Worm (Caenorhabditis elegans) whole organism, L2 larva: Measurements from ENCODE around the gene nhr-120.
A peak's percentile ranks its signal among the peaks of the same experiment; 100 is the strongest.

Experiments used
- C34F6.9 ChIP-seq: fragments of 150-350 bp; optimal IDR thresholded peaks from 2 replicates; lab custom pipeline; 2014; ENCODE audit warnings: missing biosample characterization, missing genetic modification characterization
- F13H6.1 ChIP-seq: sonication (generic microtip); optimal IDR thresholded peaks from 2 replicates; lab custom pipeline; 2016; ENCODE audit warnings: missing genetic modification characterization, missing compliant biosample characterization
- Y55F3AM.14 ChIP-seq: fragments of 200-800 bp; sonication (Bioruptor generic); optimal IDR thresholded peaks from 2 replicates; lab custom pipeline; 2018; ENCODE audit warnings: mild to moderate bottlenecking, missing genetic modification characterization, missing compliant biosample characterization
- ZK546.5 ChIP-seq: sonication (generic microtip); optimal IDR thresholded peaks from 2 replicates; lab custom pipeline; 2017; ENCODE audit warnings: missing biosample characterization, missing genetic modification characterization
- aly-2 ChIP-seq: fragments of 150-350 bp; optimal IDR thresholded peaks from 2 replicates; lab custom pipeline; 2014; ENCODE audit warnings: missing biosample characterization, missing genetic modification characterization
- ama-1 ChIP-seq: fragments of 150-350 bp; optimal IDR thresholded peaks from 2 replicates; lab custom pipeline; 2018; ENCODE audit warnings: inconsistent platforms
- ceh-16 ChIP-seq: fragments of 150-350 bp; optimal IDR thresholded peaks from 2 replicates; lab custom pipeline; 2014; ENCODE audit warnings: missing biosample characterization, missing genetic modification characterization
- crh-2 ChIP-seq: sonication (generic microtip); optimal IDR thresholded peaks from 2 replicates; lab custom pipeline; 2017; ENCODE audit warnings: missing biosample characterization, missing genetic modification characterization
- dmd-4 ChIP-seq: sonication (generic microtip); optimal IDR thresholded peaks from 2 replicates; lab custom pipeline; 2017; ENCODE audit warnings: missing biosample characterization, missing genetic modification characterization
- egl-27 ChIP-seq: sonication (generic microtip); optimal IDR thresholded peaks from 3 replicates; lab custom pipeline; 2017; ENCODE audit warnings: missing biosample characterization, missing genetic modification reagents, missing genetic modification characterization
- elt-1 ChIP-seq: fragments of 150-350 bp; optimal IDR thresholded peaks from 2 replicates; lab custom pipeline; 2014; ENCODE audit warnings: missing biosample characterization, missing genetic modification characterization
- elt-3 ChIP-seq: sonication (generic microtip); optimal IDR thresholded peaks from 2 replicates; lab custom pipeline; 2017; ENCODE audit warnings: missing biosample characterization, missing genetic modification characterization
- fos-1 ChIP-seq: fragments of 150-350 bp; optimal IDR thresholded peaks from 2 replicates; lab custom pipeline; 2014; ENCODE audit warnings: missing biosample characterization, missing genetic modification characterization
- lin-39 ChIP-seq: fragments of 150-350 bp; optimal IDR thresholded peaks from 2 replicates; lab custom pipeline; 2014; ENCODE audit warnings: missing biosample characterization, missing genetic modification reagents, missing genetic modification characterization
- lsy-2 ChIP-seq, 2 experiments: fragments of 150-350 bp in 1 of 2; sonication (generic microtip) in 1 of 2; optimal IDR thresholded peaks; 2 replicates each; lab custom pipeline; 2014 to 2017; ENCODE audit warnings: missing biosample characterization in 2 of 2, missing genetic modification characterization in 2 of 2
- mab-5 ChIP-seq: fragments of 150-350 bp; optimal IDR thresholded peaks from 2 replicates; lab custom pipeline; 2014; ENCODE audit warnings: missing biosample characterization, missing genetic modification characterization
- nhr-10 ChIP-seq: sonication (generic microtip); optimal IDR thresholded peaks from 2 replicates; lab custom pipeline; 2017; ENCODE audit warnings: missing biosample characterization, missing genetic modification characterization
- nhr-11 ChIP-seq: fragments of 150-350 bp; optimal IDR thresholded peaks from 2 replicates; lab custom pipeline; 2014; ENCODE audit warnings: missing biosample characterization, missing genetic modification characterization
- nhr-129 ChIP-seq: fragments of 150-350 bp; optimal IDR thresholded peaks from 2 replicates; lab custom pipeline; 2014; ENCODE audit warnings: missing biosample characterization, missing genetic modification characterization
- nhr-21 ChIP-seq: fragments of 150-350 bp; optimal IDR thresholded peaks from 2 replicates; lab custom pipeline; 2014; ENCODE audit warnings: missing biosample characterization, missing genetic modification characterization
- nhr-23 ChIP-seq: fragments of 150-350 bp; optimal IDR thresholded peaks from 2 replicates; lab custom pipeline; 2014; ENCODE audit warnings: missing biosample characterization, missing genetic modification reagents, missing genetic modification characterization
- nhr-237 ChIP-seq: fragments of 150-350 bp; optimal IDR thresholded peaks from 2 replicates; lab custom pipeline; 2014; ENCODE audit warnings: missing biosample characterization, missing genetic modification characterization
- nhr-25 ChIP-seq: fragments of 150-350 bp; sonication (generic microtip); optimal IDR thresholded peaks from 3 replicates; lab custom pipeline; 2014; ENCODE audit warnings: missing biosample characterization, missing genetic modification characterization
- nhr-6 ChIP-seq: fragments of 150-350 bp; optimal IDR thresholded peaks from 2 replicates; lab custom pipeline; 2014; ENCODE audit warnings: missing biosample characterization, missing genetic modification characterization
- nhr-77 ChIP-seq: fragments of 150-350 bp; optimal IDR thresholded peaks from 2 replicates; lab custom pipeline; 2014; ENCODE audit warnings: missing biosample characterization, missing genetic modification characterization
- peb-1 ChIP-seq: fragments of 150-350 bp; optimal IDR thresholded peaks from 2 replicates; lab custom pipeline; 2014; ENCODE audit warnings: missing biosample characterization, missing genetic modification characterization
- sem-4 ChIP-seq: fragments of 150-350 bp; optimal IDR thresholded peaks from 2 replicates; lab custom pipeline; 2014; ENCODE audit warnings: missing biosample characterization, missing genetic modification reagents, missing genetic modification characterization
- skn-1 ChIP-seq: sonication (generic microtip); optimal IDR thresholded peaks from 2 replicates; lab custom pipeline; 2017; ENCODE audit warnings: missing biosample characterization, missing genetic modification characterization
- sma-3 ChIP-seq: sonication (generic microtip); optimal IDR thresholded peaks from 2 replicates; lab custom pipeline; 2016; ENCODE audit warnings: missing genetic modification reagents, missing genetic modification characterization, missing compliant biosample characterization
- sma-9 ChIP-seq, 2 experiments: fragments of 150-350 bp in 1 of 2; sonication (generic microtip) in 1 of 2; optimal IDR thresholded peaks; 2 replicates each; lab custom pipeline; 2014 to 2016; ENCODE audit warnings: missing genetic modification characterization in 2 of 2, mild to moderate bottlenecking in 1 of 2, missing biosample characterization in 1 of 2, missing compliant biosample characterization in 1 of 2, missing genetic modification reagents in 1 of 2, moderate library complexity in 1 of 2
- unc-39 ChIP-seq: fragments of 150-350 bp; optimal IDR thresholded peaks from 2 replicates; lab custom pipeline; 2014; ENCODE audit warnings: missing biosample characterization, missing genetic modification characterization
- unc-55 ChIP-seq: fragments of 150-350 bp; sonication (generic microtip); optimal IDR thresholded peaks from 3 replicates; lab custom pipeline; 2014; ENCODE audit warnings: missing biosample characterization, missing genetic modification reagents, missing genetic modification characterization
- zag-1 ChIP-seq: fragments of 150-350 bp; optimal IDR thresholded peaks from 2 replicates; lab custom pipeline; 2014; ENCODE audit warnings: missing biosample characterization, missing genetic modification characterization
- ztf-1 ChIP-seq: fragments of 200-800 bp; sonication (Bioruptor generic); conservative IDR thresholded peaks from 2 replicates; pipeline ENCODE4 v1.3.6; 2022; ENCODE audit warnings: missing genetic modification characterization, missing compliant biosample characterization

nhr-120 gene

ce11 chrX:6674333-6674919 lies 34.0 kb upstream of the nhr-120 start, which contains the start of gene F38B6.4:
Gene F38B6.4, plus strand, starts transcription at chrX:6674869.
- peak; percentile 75 for TF ChIP-seq fos-1
- no peak for TF ChIP-seq sma-3
- no peak for TF ChIP-seq nhr-25 (tag; lab: Kevin White, UChicago)

DNA sequence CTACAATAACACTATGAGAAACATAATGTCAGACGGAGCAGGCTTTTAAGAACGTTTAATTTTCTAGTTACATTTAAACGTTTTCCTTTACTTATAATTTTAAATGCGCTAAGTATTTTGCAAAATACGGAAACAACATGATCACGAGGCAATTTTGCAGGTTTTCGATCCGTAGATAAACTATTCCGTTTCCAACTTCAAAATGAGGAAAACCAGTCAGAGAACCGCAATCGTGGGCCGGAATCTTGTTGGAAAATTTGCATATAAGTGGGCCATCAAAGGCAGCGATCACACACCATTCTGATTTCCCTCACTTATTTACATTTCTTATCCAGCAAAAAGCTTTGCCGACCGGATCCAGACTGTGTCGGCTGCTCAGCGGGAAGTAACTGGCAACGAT lies 32.1 kb upstream of the nhr-120 start, which contains the start of gene col-172:
Gene col-172, plus strand, starts transcription at position 301 of the 400 bp plus-strand sequence.
- TF ChIP-seq crh-2 (tag; lab: Kevin White, UChicago): no peak
- no peak for TF ChIP-seq aly-2
- TF ChIP-seq nhr-129 (tag; lab: Kevin White, UChicago): no peak
- no peak for TF ChIP-seq dmd-4 (tag; lab: Kevin White, UChicago)
- no peak for TF ChIP-seq F13H6.1 (tag; lab: Kevin White, UChicago)
- no peak for TF ChIP-seq ztf-1 (GFP tag; lab: Robert Waterston, UW)
- TF ChIP-seq Y55F3AM.14 (GFP tag; lab: Kevin White, UChicago): no peak
- TF ChIP-seq skn-1: no peak
- TF ChIP-seq, all 48 proteins: peak for 0

ce11 chrX:6671717-6672116 lies 31.3 kb upstream of the nhr-120 start:
- TF ChIP-seq unc-39 (tag; lab: Kevin White, UChicago): no peak
- peak; percentile 32 for TF ChIP-seq elt-1 (tag; lab: Kevin White, UChicago)
- TF ChIP-seq F13H6.1 (tag; lab: Kevin White, UChicago): no peak
- peak; percentile 57 for TF ChIP-seq ceh-16
- TF ChIP-seq elt-3 (tag; lab: Kevin White, UChicago): no peak
- TF ChIP-seq nhr-11 (tag; lab: Kevin White, UChicago): no peak
- TF ChIP-seq aly-2: no peak
- no peak for TF ChIP-seq nhr-25 (tag; lab: Kevin White, UChicago)
- TF ChIP-seq peb-1 (tag; lab: Kevin White, UChicago): no peak
- TF ChIP-seq unc-55 (GFP tag; lab: Kevin White, UChicago): no peak
- TF ChIP-seq skn-1: no peak
- no peak for TF ChIP-seq sma-3
- TF ChIP-seq nhr-129 (tag; lab: Kevin White, UChicago): no peak
- peak; percentile 21 for TF ChIP-seq sma-9 (GFP tag; optimal IDR thresholded peaks at IDR 0.05; lab: Kevin White, UChicago)
- TF ChIP-seq sma-9 (tag; optimal IDR thresholded peaks at IDR 0.05; lab: Kevin White, UChicago): no peak
- TF ChIP-seq sem-4 (tag; lab: Kevin White, UChicago): no peak

- TF ChIP-seq nhr-77 (tag; lab: Kevin White, UChicago) (no peak), lsy-2 (tag; optimal IDR thresholded peaks at IDR 0.05; lab: Kevin White, UChicago) (no peak), dmd-4 (tag; lab: Kevin White, UChicago) (no peak), zag-1 (tag; lab: Kevin White, UChicago) (no peak), elt-1 (tag; lab: Kevin White, UChicago) (peak; percentile 25), nhr-25 (tag; lab: Kevin White, UChicago) (no peak), nhr-21 (tag; lab: Kevin White, UChicago) (no peak), F13H6.1 (tag; lab: Kevin White, UChicago) (no peak), aly-2 (no peak), skn-1 (no peak), nhr-11 (tag; lab: Kevin White, UChicago) (no peak), nhr-129 (tag; lab: Kevin White, UChicago) (no peak), nhr-237 (no peak), nhr-6 (no peak), nhr-10 (tag; lab: Kevin White, UChicago) (no peak), egl-27 (tag; lab: Kevin White, UChicago) (no peak), sma-9 (GFP tag; optimal IDR thresholded peaks at IDR 0.05; lab: Kevin White, UChicago) (peak; percentile 56), sma-9 (tag; optimal IDR thresholded peaks at IDR 0.05; lab: Kevin White, UChicago) (no peak), C34F6.9 (tag; lab: Kevin White, UChicago) (no peak), Y55F3AM.14 (GFP tag; lab: Kevin White, UChicago) (no peak), fos-1 (no peak), lin-39 (tag; lab: Kevin White, UChicago) (no peak), ceh-16 (peak; percentile 85), ama-1 (lab: Kevin White, UChicago) (no peak), mab-5 (tag; lab: Kevin White, UChicago) (no peak), nhr-23 (tag; lab: Kevin White, UChicago) (no peak), ZK546.5 (no peak)
- TF ChIP-seq, all 48 proteins: peak for 3
Measured at ce11 chrX:6669366-6669765, 28.9 kb upstream of the nhr-120 start.
